Worm (Caenorhabditis elegans): ENCODE data around the gene acbp-5.

The acbp-5 gene

DNA sequence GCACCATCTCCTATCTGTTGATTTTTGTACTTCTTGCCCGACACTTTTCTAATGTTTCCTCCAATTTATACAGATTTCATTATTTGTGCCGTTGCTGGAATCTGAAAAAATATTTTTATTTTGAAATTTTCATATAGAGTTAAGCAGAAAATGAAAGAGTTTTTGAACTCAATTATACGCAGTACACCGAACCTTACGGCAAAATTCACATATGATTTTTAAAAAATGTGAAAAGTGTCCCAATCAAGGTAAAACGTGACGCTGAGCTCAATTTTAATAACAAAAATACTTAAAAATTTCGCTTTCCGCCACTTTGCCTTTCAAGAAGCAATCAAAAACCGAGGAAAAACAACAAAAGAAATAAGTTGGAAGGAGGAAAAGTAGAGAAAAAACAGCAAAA is 10.8 kb downstream of the acbp-5 start, which contains the start of gene arrd-17:
Gene arrd-17 (minus strand): TSS at position 101 of the 400 bp plus-strand sequence.
- TF ChIP-seq ceh-100 (GFP tag; IDR thresholded peaks at IDR 0.05) (no peak), ceh-91 (GFP tag; IDR thresholded peaks at IDR 0.05) (no peak)

DNA sequence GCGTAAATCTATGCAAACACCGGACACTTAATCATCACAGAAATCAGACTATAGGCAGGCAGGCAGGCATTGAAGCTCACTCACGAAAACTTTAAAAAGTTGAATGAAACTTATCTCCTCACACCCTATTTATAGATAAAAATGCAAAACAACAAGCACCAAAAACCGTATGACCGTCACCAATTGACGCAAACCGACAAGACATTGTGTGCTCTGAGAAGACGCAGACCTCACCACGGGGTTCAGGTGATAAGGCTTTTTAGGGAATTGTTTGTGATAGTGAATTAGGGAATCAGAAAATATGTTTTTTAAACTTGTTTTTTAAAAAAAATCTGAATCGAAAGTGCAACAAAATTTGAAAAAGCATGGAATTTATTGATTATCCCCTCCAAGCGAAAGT is 14.8 kb downstream of the acbp-5 start, which contains the start of gene T12D8.5:
Gene T12D8.5 (minus strand): TSS at position 95 of the 400 bp plus-strand sequence.
- TF ChIP-seq Y56A3A.18 (GFP tag; IDR thresholded peaks at IDR 0.05) (no peak), nhr-80 (tag; optimal IDR thresholded peaks at IDR 0.05) (peak; percentile 39), mel-28 (tag; optimal IDR thresholded peaks at IDR 0.05; ENCODE audit: borderline replicate concordance) (no peak)

ce11 chrIII:13625650-13626430 is 15.6 kb downstream of the acbp-5 start:
- no peak for TF ChIP-seq snpc-3.4 (tag; optimal IDR thresholded peaks at IDR 0.05)
- TF ChIP-seq akir-1 (GFP tag; optimal IDR thresholded peaks at IDR 0.05), result no peak
- no peak for TF ChIP-seq mel-28 (tag; optimal IDR thresholded peaks at IDR 0.05; ENCODE audit: borderline replicate concordance)
- no peak for TF ChIP-seq lin-35 (GFP tag; optimal IDR thresholded peaks at IDR 0.05)
- TF ChIP-seq repo-1 (tag; optimal IDR thresholded peaks at IDR 0.05), result peak; percentile 11
- no peak for TF ChIP-seq hlh-12 (tag; optimal IDR thresholded peaks at IDR 0.05)
- TF ChIP-seq snpc-4 (GFP tag; optimal IDR thresholded peaks at IDR 0.05), result no peak
- TF ChIP-seq snpc-4 (tag; optimal IDR thresholded peaks at IDR 0.05), result no peak
- TF ChIP-seq hmg-1.2 (GFP tag; IDR thresholded peaks at IDR 0.05), result no peak
- no peak for TF ChIP-seq F23B12.7 (tag; optimal IDR thresholded peaks at IDR 0.05; ENCODE audit: insufficient read depth)
- TF ChIP-seq rpc-1 (optimal IDR thresholded peaks at IDR 0.05), result no peak
- no peak for TF ChIP-seq rpc-1 (tag; optimal IDR thresholded peaks at IDR 0.05)
- TF ChIP-seq ceh-79 (tag; optimal IDR thresholded peaks at IDR 0.05), result no peak
- no peak for TF ChIP-seq attf-6 (GFP tag; IDR thresholded peaks at IDR 0.05)
- TF ChIP-seq aptf-3 (GFP tag; IDR thresholded peaks at IDR 0.05), result no peak
- TF ChIP-seq ceh-58 (GFP tag; IDR thresholded peaks at IDR 0.05), result no peak
- TF ChIP-seq rcor-1 (GFP tag; IDR thresholded peaks at IDR 0.05), result no peak
- no peak for TF ChIP-seq hlh-26 (GFP tag; conservative IDR thresholded peaks at IDR 0.05)
- TF ChIP-seq F37B4.10 (GFP tag; IDR thresholded peaks at IDR 0.05), result no peak
- no peak for TF ChIP-seq ceh-91 (GFP tag; IDR thresholded peaks at IDR 0.05)
- TF ChIP-seq somi-1 (GFP tag; optimal IDR thresholded peaks at IDR 0.05), result no peak
- no peak for TF ChIP-seq nhr-120 (GFP tag; IDR thresholded peaks at IDR 0.05)
- no peak for TF ChIP-seq sea-2 (GFP tag; IDR thresholded peaks at IDR 0.05)
- peak; percentile 34; the same call in 1 of the 2 replicates for TF ChIP-seq egl-44 (GFP tag; IDR thresholded peaks at IDR 0.05)
- TF ChIP-seq C06A6.2 (GFP tag; conservative IDR thresholded peaks at IDR 0.05), result no peak
- no peak for TF ChIP-seq madf-6 (GFP tag; IDR thresholded peaks at IDR 0.05)
- TF ChIP-seq ceh-27 (GFP tag; optimal IDR thresholded peaks at IDR 0.05), result no peak
- TF ChIP-seq atf-7 (tag; optimal IDR thresholded peaks at IDR 0.05), result peak; percentile 49
- TF ChIP-seq die-1 (tag; optimal IDR thresholded peaks at IDR 0.05), result peak; percentile 26
- peak; percentile 72 for TF ChIP-seq madf-10 (tag; optimal IDR thresholded peaks at IDR 0.05)
- TF ChIP-seq B0019.2 (GFP tag; conservative IDR thresholded peaks at IDR 0.05), result no peak
- no peak for TF ChIP-seq lir-1 (GFP tag; conservative IDR thresholded peaks at IDR 0.05)
- 0 out of 2 replicates have a peak, but pooled peaks have one; percentile 3 for TF ChIP-seq hmg-20 (GFP tag; IDR thresholded peaks at IDR 0.05)
- no peak for TF ChIP-seq lin-40 (tag; optimal IDR thresholded peaks at IDR 0.05)
- no peak for TF ChIP-seq K12H6.12 (tag; optimal IDR thresholded peaks at IDR 0.05)
- TF ChIP-seq tbx-9 (tag; optimal IDR thresholded peaks at IDR 0.05; ENCODE audit: borderline replicate concordance), result no peak
- TF ChIP-seq bed-2 (GFP tag; IDR thresholded peaks at IDR 0.05), result no peak
- TF ChIP-seq egrh-3 (GFP tag; IDR thresholded peaks at IDR 0.05), result 0 out of 2 replicates have a peak, but pooled peaks have one; percentile 12
- no peak for TF ChIP-seq efl-1 (GFP tag; optimal IDR thresholded peaks at IDR 0.05)
- no peak for TF ChIP-seq F22D6.2 (tag; optimal IDR thresholded peaks at IDR 0.05)
- no peak for TF ChIP-seq mxl-1 (tag; optimal IDR thresholded peaks at IDR 0.05)
- no peak for TF ChIP-seq ztf-3 (GFP tag; optimal IDR thresholded peaks at IDR 0.05)

Data from whole organism, young adult.